Fruit fly (Drosophila melanogaster) Kc167 (cell line): ENCODE results near the gene scyl.

Experiments
- Myc ChIP-seq: fragments of >200 bp; optimal IDR thresholded peaks from 2 replicates; lab custom pipeline; 2017; ENCODE audit warnings: missing external identifiers
- Sin3A ChIP-seq: fragments of >200 bp; optimal IDR thresholded peaks from 2 replicates; lab custom pipeline; 2018; ENCODE audit warnings: missing external identifiers
- h ChIP-seq: fragments of >200 bp; optimal IDR thresholded peaks from 3 replicates; lab custom pipeline; 2018; ENCODE audit warnings: missing external identifiers
- insv ChIP-seq: fragments of >200 bp; optimal IDR thresholded peaks from 3 replicates; lab custom pipeline; 2018; ENCODE audit warnings: missing external identifiers
- psq ChIP-seq: fragments of >200 bp; optimal IDR thresholded peaks from 2 replicates; lab custom pipeline; 2017; ENCODE audit warnings: missing external identifiers
- ttk ChIP-seq: sonication (Bioruptor generic); optimal IDR thresholded peaks from 2 replicates; lab custom pipeline; 2017; ENCODE audit warnings: missing external identifiers

Gene scyl

DNA sequence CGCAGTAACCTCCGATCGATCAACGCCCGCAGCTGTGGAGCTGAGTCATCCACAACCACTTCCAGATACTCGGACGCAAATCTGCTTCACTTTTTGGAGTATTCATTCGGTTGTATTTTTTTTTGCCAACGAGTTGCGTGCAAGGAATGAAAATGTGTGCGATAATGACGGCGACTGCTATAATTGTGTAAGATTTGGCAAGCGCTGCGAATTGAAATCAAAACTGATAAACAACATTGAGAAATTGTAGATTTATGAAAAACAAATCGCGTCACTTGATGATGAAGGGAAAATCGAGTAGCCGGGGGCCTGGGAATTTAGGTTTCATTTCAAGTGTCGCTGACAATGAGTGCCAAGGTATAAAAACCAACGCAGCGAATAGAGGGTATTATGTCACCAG, 33.2 kb upstream of the scyl start:
- no peak for TF ChIP-seq insv
- TF ChIP-seq psq, result no peak
- no peak for TF ChIP-seq h (lab: Kevin White, UChicago)
- no peak for TF ChIP-seq ttk
- TF ChIP-seq Sin3A (lab: Kevin White, UChicago), result no peak

DNA sequence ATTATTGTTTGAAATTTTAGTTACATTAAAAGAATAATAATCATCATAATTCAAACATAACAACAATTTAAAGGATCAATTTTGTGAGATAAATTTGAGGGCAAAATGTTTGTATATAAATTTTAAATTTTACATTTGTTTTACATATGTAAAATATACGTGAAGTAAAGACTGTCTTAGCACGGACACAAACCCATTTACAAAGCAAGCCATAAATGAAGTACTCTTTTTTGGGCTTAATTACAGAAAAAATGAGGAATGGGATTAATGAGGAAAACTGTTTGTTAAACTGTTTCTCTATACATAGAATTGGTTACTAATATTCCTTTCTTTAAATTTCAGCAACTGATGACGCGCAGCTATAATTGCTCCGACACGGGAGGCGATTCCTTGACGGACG, 27.5 kb upstream of the scyl start:
- TF ChIP-seq h (lab: Kevin White, UChicago), result no peak
- TF ChIP-seq insv, result no peak
- TF ChIP-seq psq, result no peak
- no peak for TF ChIP-seq ttk
- TF ChIP-seq Sin3A (lab: Kevin White, UChicago), result no peak
- no peak for TF ChIP-seq Myc (lab: Kevin White, UChicago)

DNA sequence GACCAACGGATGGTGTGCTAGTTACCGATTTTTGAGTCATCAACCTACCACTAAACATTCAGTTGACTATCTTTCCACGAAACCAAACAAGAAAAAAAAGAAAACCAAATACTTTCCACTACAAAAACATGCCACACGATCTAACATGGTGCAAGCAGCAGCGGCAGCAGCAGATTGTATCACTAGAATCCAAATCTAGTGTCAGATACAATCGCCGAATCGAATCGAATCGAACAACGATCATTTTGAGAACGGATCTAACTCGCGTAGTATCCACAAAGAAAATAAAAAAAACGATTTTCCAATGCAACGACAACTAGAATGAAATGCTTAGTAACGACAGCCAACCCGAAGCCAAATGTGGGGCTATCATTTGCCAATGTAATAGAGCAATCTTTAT, 24.4 kb upstream of the scyl start:
- TF ChIP-seq psq, result no peak
- no peak for TF ChIP-seq Myc (lab: Kevin White, UChicago)
- no peak for TF ChIP-seq insv
- no peak for TF ChIP-seq Sin3A (lab: Kevin White, UChicago)
- TF ChIP-seq ttk, result no peak
- TF ChIP-seq h (lab: Kevin White, UChicago), result no peak

DNA sequence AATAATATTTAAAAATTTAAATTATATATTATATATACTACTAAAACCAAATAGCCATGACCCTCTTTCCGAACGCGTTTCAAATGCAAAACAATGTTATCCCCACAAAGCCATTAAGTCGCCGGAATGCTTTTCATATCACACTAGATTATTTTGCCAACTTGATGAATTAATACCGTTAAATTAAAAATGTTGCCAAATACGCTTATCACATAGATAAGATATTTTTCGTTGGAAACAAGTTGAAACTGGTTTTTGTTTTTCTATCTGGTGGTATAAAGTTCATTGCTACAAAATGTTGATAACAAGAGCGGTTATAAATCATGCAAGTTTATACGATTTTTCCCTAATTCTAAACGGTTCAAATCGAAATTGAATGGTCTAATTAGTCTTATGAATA, 18.6 kb upstream of the scyl start:
- TF ChIP-seq h (lab: Kevin White, UChicago) (no peak), psq (no peak), Myc (lab: Kevin White, UChicago) (no peak), ttk (no peak), insv (no peak), Sin3A (lab: Kevin White, UChicago) (no peak)

DNA sequence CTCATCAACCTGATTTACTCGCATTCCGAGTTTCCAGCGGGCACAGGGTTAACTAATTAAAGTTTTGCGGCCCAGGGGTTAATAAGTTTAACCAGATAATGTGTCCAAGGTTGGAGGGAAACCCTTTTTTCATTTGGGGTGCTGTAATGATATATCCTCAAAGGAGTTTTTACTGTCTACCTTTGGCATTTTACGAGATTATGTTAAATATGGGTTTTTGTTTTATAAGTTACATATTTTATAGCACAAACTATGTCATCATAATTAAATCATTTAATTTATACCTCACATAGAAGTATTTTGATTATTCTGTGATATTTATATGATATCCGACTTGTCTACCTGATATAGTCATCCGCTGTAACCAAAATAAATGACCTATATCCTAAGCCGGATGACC, 16.0 kb upstream of the scyl start, which contains the start of gene Ir68a:
TSS of gene Ir68a (minus strand) at position 101 of the 400 bp plus-strand sequence.
- no peak for TF ChIP-seq psq
- no peak for TF ChIP-seq Myc (lab: Kevin White, UChicago)
- TF ChIP-seq h (lab: Kevin White, UChicago), result no peak
- TF ChIP-seq ttk, result no peak
- no peak for TF ChIP-seq Sin3A (lab: Kevin White, UChicago)
- TF ChIP-seq insv, result no peak

DNA sequence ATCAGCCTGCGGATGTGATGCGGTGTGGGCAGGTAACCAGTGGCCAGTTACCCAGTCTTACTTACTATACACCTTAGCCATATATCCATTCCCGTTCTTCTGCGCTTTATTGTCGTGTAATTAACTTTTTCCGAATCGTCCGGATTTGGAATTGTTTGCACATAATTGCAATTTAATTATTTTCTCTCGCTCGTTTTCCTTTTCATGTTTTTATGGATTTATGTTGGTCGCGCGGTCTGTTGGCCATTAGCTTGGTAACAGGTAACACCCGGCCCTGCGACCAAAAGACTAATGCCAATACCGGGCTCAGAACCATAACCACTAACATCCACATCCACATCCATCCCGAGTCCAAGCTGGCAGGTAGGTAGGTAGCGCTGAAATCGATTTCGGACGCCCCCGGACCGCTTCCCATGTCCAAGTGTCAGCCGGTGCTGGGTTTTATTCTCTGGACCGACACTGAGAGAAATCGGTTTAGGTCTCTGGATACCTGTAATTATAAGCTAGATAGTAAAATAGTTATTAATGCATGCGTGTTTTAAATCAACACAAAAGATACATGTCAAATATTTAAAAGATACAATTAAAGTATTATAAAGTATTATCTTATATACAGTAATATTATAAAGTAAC, 14.9 kb upstream of the scyl start:
- no peak for TF ChIP-seq Myc (lab: Kevin White, UChicago)
- TF ChIP-seq ttk, result no peak
- TF ChIP-seq psq, result no peak
- TF ChIP-seq insv, result no peak
- TF ChIP-seq Sin3A (lab: Kevin White, UChicago), result no peak
- no peak for TF ChIP-seq h (lab: Kevin White, UChicago)

DNA sequence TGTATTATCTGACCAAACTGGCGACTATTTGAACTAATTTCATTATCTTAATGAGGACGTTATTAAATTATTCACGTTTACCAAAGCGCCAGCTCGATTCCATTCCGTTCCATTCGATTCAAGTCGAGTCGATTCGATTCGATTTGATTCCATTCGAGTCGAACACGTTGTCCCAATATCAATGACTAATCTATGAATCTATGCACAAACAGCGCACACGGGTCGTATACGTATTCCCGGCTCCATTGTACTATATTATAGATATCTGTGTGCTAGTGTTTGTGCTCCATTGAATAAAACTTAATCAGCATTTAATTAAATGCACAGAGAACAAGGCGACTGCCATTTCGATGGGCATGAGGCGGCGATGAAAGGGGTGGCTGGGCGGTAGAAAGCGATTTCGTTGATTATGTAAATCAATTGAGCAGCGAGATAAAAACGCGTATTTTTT, 12.9 kb upstream of the scyl start:
- TF ChIP-seq insv, result no peak
- no peak for TF ChIP-seq psq
- no peak for TF ChIP-seq h (lab: Kevin White, UChicago)
- TF ChIP-seq ttk, result no peak
- TF ChIP-seq Sin3A (lab: Kevin White, UChicago), result no peak
- no peak for TF ChIP-seq Myc (lab: Kevin White, UChicago)

DNA sequence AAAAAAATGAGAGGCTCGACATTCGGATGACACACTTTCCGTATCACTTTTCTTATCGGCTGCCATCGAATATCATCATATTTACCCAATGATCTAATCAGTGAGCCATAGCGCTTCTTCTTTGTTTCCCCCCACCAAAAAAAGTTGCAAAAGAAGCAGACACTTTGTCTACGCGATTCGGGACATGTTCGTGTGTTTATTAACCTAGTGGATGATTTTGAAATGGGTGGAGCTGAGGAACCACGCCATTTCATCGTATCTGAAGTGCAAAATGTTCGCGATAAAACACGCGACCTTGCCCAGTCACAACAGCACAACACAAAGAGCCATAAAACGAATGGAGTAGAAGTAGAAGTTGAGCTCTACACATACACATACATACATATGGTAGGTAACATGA, 10.2 kb upstream of the scyl start:
- TF ChIP-seq ttk (no peak), Sin3A (lab: Kevin White, UChicago) (no peak), psq (no peak), Myc (lab: Kevin White, UChicago) (no peak), h (lab: Kevin White, UChicago) (no peak), insv (no peak)

DNA sequence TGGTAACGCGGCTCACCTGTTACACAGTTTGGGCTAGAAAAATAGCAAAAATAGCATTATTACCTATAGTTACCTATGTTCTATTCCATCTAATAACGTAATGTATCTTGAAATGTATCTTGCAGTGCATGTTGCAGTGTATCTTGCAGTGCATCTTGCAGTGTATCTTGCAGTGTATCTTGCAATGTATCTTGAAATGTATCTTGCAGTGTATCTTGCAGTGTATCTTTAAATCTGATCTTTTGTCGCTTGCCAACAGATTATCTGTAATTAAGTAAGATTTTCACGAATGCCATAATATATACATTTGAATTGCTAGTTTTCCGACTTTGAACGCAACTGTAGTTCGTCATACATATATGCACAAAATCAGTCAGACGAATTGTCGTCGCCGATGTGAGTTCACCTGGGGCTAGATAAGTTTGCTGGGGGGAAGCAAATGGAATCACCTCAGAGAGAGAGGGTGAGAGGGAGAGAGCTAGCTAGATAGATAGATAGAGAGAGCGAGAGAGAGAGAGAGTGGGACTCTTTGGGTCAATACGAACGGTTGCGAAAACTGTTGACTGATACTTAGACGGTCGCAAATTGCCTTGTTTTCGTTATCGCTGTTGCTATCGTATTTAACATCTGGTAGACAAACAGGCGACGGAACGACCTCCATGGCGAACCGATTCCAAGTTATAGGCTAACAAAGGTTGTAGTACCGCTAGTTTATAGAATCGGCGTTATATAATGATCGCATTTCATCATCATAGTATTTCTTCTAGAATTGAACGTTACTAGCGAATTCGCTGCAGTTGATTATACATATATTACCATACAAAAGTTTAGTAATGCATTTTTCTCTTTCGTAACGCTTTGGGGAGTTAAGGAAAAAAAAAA, 9.5 kb upstream of the scyl start:
- TF ChIP-seq Myc (lab: Kevin White, UChicago), result no peak
- no peak for TF ChIP-seq Sin3A (lab: Kevin White, UChicago)
- no peak for TF ChIP-seq psq
- TF ChIP-seq insv, result no peak
- no peak for TF ChIP-seq h (lab: Kevin White, UChicago)
- no peak for TF ChIP-seq ttk

DNA sequence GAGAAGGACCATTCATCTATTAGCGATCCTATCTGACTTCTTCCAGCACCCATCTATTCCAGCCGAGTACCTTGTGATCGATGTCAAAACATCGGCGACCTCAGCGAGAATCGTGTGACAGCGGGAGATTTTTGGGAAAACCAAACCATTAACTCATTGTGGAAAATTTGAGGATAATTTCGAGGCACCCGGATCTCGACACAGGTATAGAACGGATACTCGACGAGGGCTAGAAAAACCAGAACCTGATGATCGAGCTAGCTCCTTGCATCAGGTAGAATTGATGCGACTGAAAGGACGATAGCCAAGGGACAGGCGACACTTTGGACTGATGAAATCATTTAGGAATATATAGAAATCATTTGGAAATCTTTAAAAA, 8.8 kb upstream of the scyl start:
- no peak for TF ChIP-seq ttk
- TF ChIP-seq insv, result no peak
- TF ChIP-seq Sin3A (lab: Kevin White, UChicago), result no peak
- TF ChIP-seq Myc (lab: Kevin White, UChicago), result no peak
- TF ChIP-seq h (lab: Kevin White, UChicago), result no peak
- TF ChIP-seq psq, result no peak

DNA sequence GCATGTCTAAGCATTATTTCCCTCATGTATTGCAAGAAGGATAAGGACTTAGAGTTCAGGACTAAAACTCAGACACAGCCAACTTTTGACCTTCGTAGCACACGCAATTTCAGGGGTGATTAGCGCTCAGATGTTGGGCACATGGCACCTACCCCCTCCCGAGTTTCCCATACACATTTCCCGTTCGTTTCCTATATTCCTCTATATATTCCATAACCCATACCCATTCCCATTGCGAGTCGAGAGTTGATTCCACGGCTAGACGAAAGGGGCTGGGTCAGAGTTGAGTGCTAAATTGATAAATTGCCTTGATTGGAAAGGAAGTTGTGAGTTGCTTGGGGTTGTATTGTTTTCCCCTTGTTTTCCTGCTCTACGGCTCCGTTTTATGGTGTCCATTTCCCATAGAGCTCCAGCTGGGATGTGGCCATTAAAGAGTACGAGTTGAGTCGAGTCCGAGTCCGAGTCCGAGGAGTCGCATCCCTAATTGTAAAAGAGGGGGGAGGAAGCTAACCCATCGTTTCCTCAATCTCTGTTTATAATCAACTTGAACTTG, 8.0 kb upstream of the scyl start:
- TF ChIP-seq psq (no peak), ttk (no peak)

DNA sequence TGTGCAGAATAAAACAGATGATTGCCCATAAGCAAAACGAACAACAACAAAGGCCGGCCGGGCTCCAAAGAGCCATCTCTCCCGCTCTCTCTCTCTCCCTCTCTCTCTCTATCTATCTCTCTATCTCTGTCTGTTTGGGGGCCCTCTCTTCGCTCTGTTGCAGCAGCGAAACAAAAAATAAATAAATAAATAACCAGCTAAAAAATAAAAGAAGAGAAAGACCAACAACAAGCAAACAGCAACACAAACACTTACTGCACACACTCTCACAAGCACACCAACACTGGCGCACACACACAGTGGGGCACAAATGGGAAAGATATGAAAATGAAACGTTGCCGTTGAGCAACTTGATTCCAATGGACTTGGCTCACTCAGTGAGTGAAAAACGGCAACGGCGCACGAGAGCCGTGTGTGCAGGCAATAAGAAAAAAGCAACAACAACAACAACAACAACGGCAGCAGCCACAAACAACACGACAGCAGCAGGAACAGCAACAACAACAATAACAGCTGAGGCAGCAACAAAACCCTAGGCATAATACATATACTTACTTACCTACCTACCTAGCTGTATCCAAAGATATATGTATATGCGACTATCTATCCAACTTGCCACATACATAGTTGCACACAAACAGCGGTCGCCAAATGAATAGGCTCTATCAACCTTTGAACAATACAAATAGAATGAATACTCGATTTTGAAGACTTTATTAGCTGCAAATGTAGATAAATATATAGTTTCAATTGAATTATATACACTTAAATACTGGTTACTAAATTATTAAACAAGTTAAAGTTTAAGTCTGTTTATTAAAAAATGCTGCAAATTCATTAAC, 5.8 kb upstream of the scyl start:
- TF ChIP-seq Myc (lab: Kevin White, UChicago), result no peak
- TF ChIP-seq h (lab: Kevin White, UChicago), result no peak
- no peak for TF ChIP-seq insv
- TF ChIP-seq psq, result no peak
- no peak for TF ChIP-seq Sin3A (lab: Kevin White, UChicago)
- TF ChIP-seq ttk, result no peak
